Worm (Caenorhabditis elegans) whole organism, midembryonic: ENCODE results near the gene D1086.8.

Source experiments
- T22C8.4 ChIP-seq: fragments of 200-800 bp; sonication (Bioruptor generic); IDR thresholded peaks from 2 replicates; pipeline ENCODE4 v1.3.6; 2022; ENCODE audit warnings: missing genetic modification characterization, missing compliant biosample characterization
- klf-2 ChIP-seq: fragments of 200-800 bp; sonication (Bioruptor generic); conservative IDR thresholded peaks from 2 replicates; pipeline ENCODE4 v1.3.6; 2022; ENCODE audit warnings: missing genetic modification reagents, missing genetic modification characterization, missing compliant biosample characterization

ce11 chrV:14136152-14136551 is 42.2 kb downstream of the D1086.8 start:
- no peak for TF ChIP-seq T22C8.4 (GFP tag; lab: Robert Waterston, UW)
- no peak for TF ChIP-seq klf-2
